ENCODE assay signal across 6 fruit fly cellular contexts in genomic region chr3L:16615132-16615709, dm6.
TF ChIP-seq lines count a peak whose summit lies in the region.

TSS of gene Mo25 (minus strand) at chr3L:16615472.

- TF ChIP-seq CTCF in whole organism, embryonic (GFP tag; optimal IDR thresholded peaks at IDR 0.05; lab: Kevin White, UChicago), result no peak

TF ChIP-seq in whole organism, 6 proteins besides CTCF, POLR2A, EP300 and RAD21:
- TF ChIP-seq CG8478 (optimal IDR thresholded peaks at IDR 0.05; lab: Kevin White, UChicago), result peak; percentile 18
- TF ChIP-seq pan (optimal IDR thresholded peaks at IDR 0.05; lab: Kevin White, UChicago), result no peak
TF ChIP-seq in whole organism: peak in this region for 1.

TF ChIP-seq in whole organism, adult, 20 proteins besides CTCF, POLR2A, EP300 and RAD21 (continues in another document):
- TF ChIP-seq CG7045 (GFP tag; optimal IDR thresholded peaks at IDR 0.05; lab: Kevin White, UChicago) (peak; percentile 16), tj (GFP tag; optimal IDR thresholded peaks at IDR 0.05; lab: Kevin White, UChicago) (peak; percentile 4), kay (GFP tag; lab: Kevin White, UChicago; ENCODE audit: borderline replicate concordance) (no peak), CG14711 (tag; optimal IDR thresholded peaks at IDR 0.05; lab: Kevin White, UChicago) (peak; percentile 54), Hr96 (GFP tag; optimal IDR thresholded peaks at IDR 0.05; lab: Kevin White, UChicago) (no peak), Mnt (GFP tag; optimal IDR thresholded peaks at IDR 0.05; lab: Kevin White, UChicago) (peak; percentile 76), CG12768 (GFP tag; optimal IDR thresholded peaks at IDR 0.05; lab: Kevin White, UChicago) (peak; percentile 71), pad (GFP tag; optimal IDR thresholded peaks at IDR 0.05; lab: Kevin White, UChicago) (peak; percentile 65), Clk (GFP tag; optimal IDR thresholded peaks at IDR 0.05; lab: Kevin White, UChicago) (peak; percentile 42), bab1 (GFP tag; optimal IDR thresholded peaks at IDR 0.05; lab: Kevin White, UChicago) (peak; percentile 62), cic (GFP tag; optimal IDR thresholded peaks at IDR 0.05; lab: Kevin White, UChicago) (peak; percentile 5), cnc (optimal IDR thresholded peaks at IDR 0.05; lab: Kevin White, UChicago) (no peak), CG33017 (tag; optimal IDR thresholded peaks at IDR 0.05; lab: Kevin White, UChicago) (peak; percentile 60), ovo (GFP tag; optimal IDR thresholded peaks at IDR 0.05; lab: Kevin White, UChicago) (no peak), CG7101 (tag; optimal IDR thresholded peaks at IDR 0.05; lab: Kevin White, UChicago) (peak; percentile 80), CG1620 (GFP tag; optimal IDR thresholded peaks at IDR 0.05; lab: Kevin White, UChicago) (peak; percentile 79), Crg-1 (GFP tag; optimal IDR thresholded peaks at IDR 0.05; lab: Kevin White, UChicago) (peak; percentile 69), CG11617 (GFP tag; optimal IDR thresholded peaks at IDR 0.05; lab: Kevin White, UChicago) (peak; percentile 35)

TF ChIP-seq in whole organism, embryonic, 481 proteins besides CTCF, POLR2A, EP300 and RAD21 (continues in another document):
- TF ChIP-seq toy (GFP tag; IDR thresholded peaks at IDR 0.05; lab: Robert Waterston, UW) (no peak), CG2202 (tag; optimal IDR thresholded peaks at IDR 0.05; lab: Kevin White, UChicago) (no peak), CG10366 (GFP tag; IDR thresholded peaks at IDR 0.05; lab: Robert Waterston, UW) (no peak), scrt (GFP tag; optimal IDR thresholded peaks at IDR 0.05; lab: Kevin White, UChicago) (peak; percentile 14), CG9797 (GFP tag; optimal IDR thresholded peaks at IDR 0.05; lab: Kevin White, UChicago) (peak; percentile 47), CG17361 (GFP tag; IDR thresholded peaks at IDR 0.05; lab: Robert Waterston, UW) (peak; percentile 50; the same call in 2 of the 3 replicates), Tbp (GFP tag; optimal IDR thresholded peaks at IDR 0.05; lab: Kevin White, UChicago) (no peak), amos (GFP tag; IDR thresholded peaks at IDR 0.05; lab: Robert Waterston, UW; ENCODE audit: partially characterized antibody) (peak; percentile 86), CG13775 (GFP tag; optimal IDR thresholded peaks at IDR 0.05; lab: Kevin White, UChicago) (peak; percentile 35), pzg (GFP tag; optimal IDR thresholded peaks at IDR 0.05; lab: Kevin White, UChicago) (peak; percentile 80), pfk (GFP tag; optimal IDR thresholded peaks at IDR 0.05; lab: Kevin White, UChicago) (peak; percentile 23), Meics (GFP tag; optimal IDR thresholded peaks at IDR 0.05; lab: Kevin White, UChicago) (peak; percentile 34), zen2 (GFP tag; IDR thresholded peaks at IDR 0.05; lab: Robert Waterston, UW; ENCODE audit: partially characterized antibody) (peak; percentile 57; the same call in 2 of the 3 replicates), CG18262 (tag; optimal IDR thresholded peaks at IDR 0.05; lab: Kevin White, UChicago) (peak; percentile 34), CG4328 (GFP tag; optimal IDR thresholded peaks at IDR 0.05; lab: Kevin White, UChicago) (peak; percentile 7), cato (GFP tag; optimal IDR thresholded peaks at IDR 0.05; lab: Kevin White, UChicago; ENCODE audit: borderline replicate concordance) (no peak), CG4424 (GFP tag; optimal IDR thresholded peaks at IDR 0.05; lab: Kevin White, UChicago) (peak; percentile 52)

TF ChIP-seq in whole organism, prepupa, 60 proteins besides CTCF, POLR2A, EP300 and RAD21 (continues in another document):
- TF ChIP-seq Sox102F (GFP tag; optimal IDR thresholded peaks at IDR 0.05; lab: Kevin White, UChicago), result peak; percentile 67
- no peak for TF ChIP-seq CG32006 (GFP tag; optimal IDR thresholded peaks at IDR 0.05; lab: Kevin White, UChicago)
- no peak for TF ChIP-seq fd85E (GFP tag; optimal IDR thresholded peaks at IDR 0.05; lab: Kevin White, UChicago)
- no peak for TF ChIP-seq dac (GFP tag; optimal IDR thresholded peaks at IDR 0.05; lab: Kevin White, UChicago)
- no peak for TF ChIP-seq Blimp-1 (GFP tag; optimal IDR thresholded peaks at IDR 0.05; lab: Kevin White, UChicago)
- TF ChIP-seq CG10669 (GFP tag; optimal IDR thresholded peaks at IDR 0.05; lab: Kevin White, UChicago), result no peak
- peak; percentile 0 for TF ChIP-seq CG6854 (GFP tag; optimal IDR thresholded peaks at IDR 0.05; lab: Kevin White, UChicago)
- TF ChIP-seq esn (GFP tag; optimal IDR thresholded peaks at IDR 0.05; lab: Kevin White, UChicago), result peak; percentile 57
- TF ChIP-seq CG4318 (GFP tag; optimal IDR thresholded peaks at IDR 0.05; lab: Kevin White, UChicago), result no peak
- no peak for TF ChIP-seq CG7368 (GFP tag; optimal IDR thresholded peaks at IDR 0.05; lab: Kevin White, UChicago)
- peak; percentile 57 for TF ChIP-seq vri (GFP tag; optimal IDR thresholded peaks at IDR 0.05; lab: Kevin White, UChicago)
- TF ChIP-seq salr (GFP tag; optimal IDR thresholded peaks at IDR 0.05; lab: Kevin White, UChicago), result no peak
- no peak for TF ChIP-seq CG8319 (GFP tag; optimal IDR thresholded peaks at IDR 0.05; lab: Kevin White, UChicago)
- TF ChIP-seq CG1621 (tag; optimal IDR thresholded peaks at IDR 0.05; lab: Kevin White, UChicago), result no peak
- peak; percentile 49 for TF ChIP-seq Smox (GFP tag; optimal IDR thresholded peaks at IDR 0.05; lab: Kevin White, UChicago)
- TF ChIP-seq CG34406 (GFP tag; optimal IDR thresholded peaks at IDR 0.05; lab: Kevin White, UChicago), result peak; percentile 3
- peak; percentile 45 for TF ChIP-seq Met (GFP tag; optimal IDR thresholded peaks at IDR 0.05; lab: Kevin White, UChicago)
- peak; percentile 52 for TF ChIP-seq CG3919 (GFP tag; optimal IDR thresholded peaks at IDR 0.05; lab: Kevin White, UChicago)
- TF ChIP-seq Eip78C (GFP tag; lab: Kevin White, UChicago), result peak; percentile 70
- no peak for TF ChIP-seq CG9139 (GFP tag; optimal IDR thresholded peaks at IDR 0.05; lab: Kevin White, UChicago)

TF ChIP-seq in whole organism, pupa, 21 proteins besides CTCF, POLR2A, EP300 and RAD21:
- no peak for TF ChIP-seq gl (tag; optimal IDR thresholded peaks at IDR 0.05; lab: Kevin White, UChicago)
- no peak for TF ChIP-seq CG8301 (tag; optimal IDR thresholded peaks at IDR 0.05; lab: Kevin White, UChicago)
- peak; percentile 30; the same call in 1 of the 3 replicates for TF ChIP-seq fd96Ca (GFP tag; IDR thresholded peaks at IDR 0.05; lab: Robert Waterston, UW)
- peak; percentile 30; the same call in 1 of the 2 replicates for TF ChIP-seq Ets98B (GFP tag; IDR thresholded peaks at IDR 0.05; lab: Robert Waterston, UW)
- TF ChIP-seq Pif1B (GFP tag; optimal IDR thresholded peaks at IDR 0.05; lab: Kevin White, UChicago), result peak; percentile 44
- TF ChIP-seq CG32121 (GFP tag; IDR thresholded peaks at IDR 0.05; lab: Robert Waterston, UW), result 0 out of 2 replicates have a peak, but pooled peaks have one; percentile 13
- peak; percentile 48 for TF ChIP-seq CG15710 (tag; optimal IDR thresholded peaks at IDR 0.05; lab: Kevin White, UChicago)
- no peak for TF ChIP-seq CG34367 (tag; optimal IDR thresholded peaks at IDR 0.05; lab: Kevin White, UChicago)
- peak; percentile 31 for TF ChIP-seq Snoo (tag; optimal IDR thresholded peaks at IDR 0.05; lab: Kevin White, UChicago)
- no peak for TF ChIP-seq CG12605 (GFP tag; IDR thresholded peaks at IDR 0.05; lab: Robert Waterston, UW)
- TF ChIP-seq CG9948 (tag; optimal IDR thresholded peaks at IDR 0.05; lab: Kevin White, UChicago), result no peak
- no peak for TF ChIP-seq CG13204 (GFP tag; optimal IDR thresholded peaks at IDR 0.05; lab: Kevin White, UChicago)

TF ChIP-seq in whole organism, wandering third instar larva, 38 proteins besides CTCF, POLR2A, EP300 and RAD21 (continues in another document):
- TF ChIP-seq foxo (GFP tag; optimal IDR thresholded peaks at IDR 0.05; lab: Kevin White, UChicago), result peak in 1 of 2 experiments; percentile 68
- peak; percentile 83 for TF ChIP-seq sage (GFP tag; optimal IDR thresholded peaks at IDR 0.05; lab: Kevin White, UChicago)
- peak; percentile 67 for TF ChIP-seq h (GFP tag; optimal IDR thresholded peaks at IDR 0.05; lab: Kevin White, UChicago)
- TF ChIP-seq brk (GFP tag; optimal IDR thresholded peaks at IDR 0.05; lab: Kevin White, UChicago), result peak; percentile 75
- TF ChIP-seq Rel (GFP tag; optimal IDR thresholded peaks at IDR 0.05; lab: Kevin White, UChicago), result peak; percentile 15
- peak; percentile 44 for TF ChIP-seq Rel (tag; optimal IDR thresholded peaks at IDR 0.05; lab: Kevin White, UChicago)
- TF ChIP-seq N (GFP tag; optimal IDR thresholded peaks at IDR 0.05; lab: Kevin White, UChicago), result no peak
- TF ChIP-seq dmrt93B (GFP tag; optimal IDR thresholded peaks at IDR 0.05; lab: Kevin White, UChicago), result peak; percentile 8
- TF ChIP-seq sv (GFP tag; optimal IDR thresholded peaks at IDR 0.05; lab: Kevin White, UChicago), result no peak
- peak; percentile 53 for TF ChIP-seq psq (GFP tag; optimal IDR thresholded peaks at IDR 0.05; lab: Kevin White, UChicago)
- TF ChIP-seq dl (GFP tag; optimal IDR thresholded peaks at IDR 0.05; lab: Kevin White, UChicago; ENCODE audit: insufficient read depth in 1 of 2, partially characterized antibody in 2 of 2), result no peak
- peak; percentile 48 for TF ChIP-seq dsf (GFP tag; optimal IDR thresholded peaks at IDR 0.05; lab: Kevin White, UChicago; ENCODE audit: borderline replicate concordance)
- TF ChIP-seq Myc (optimal IDR thresholded peaks at IDR 0.05; lab: Kevin White, UChicago), result peak; percentile 0
- peak; percentile 51 for TF ChIP-seq HLH106 (tag; optimal IDR thresholded peaks at IDR 0.05; lab: Kevin White, UChicago)
- peak; percentile 57 for TF ChIP-seq fru (GFP tag; optimal IDR thresholded peaks at IDR 0.05; lab: Kevin White, UChicago)
- peak; percentile 24 for TF ChIP-seq Jra (GFP tag; optimal IDR thresholded peaks at IDR 0.05; lab: Kevin White, UChicago)
- no peak for TF ChIP-seq Vsx2 (GFP tag; optimal IDR thresholded peaks at IDR 0.05; lab: Kevin White, UChicago; ENCODE audit: partially characterized antibody)
- no peak for TF ChIP-seq CG32264 (GFP tag; optimal IDR thresholded peaks at IDR 0.05; lab: Kevin White, UChicago)
- TF ChIP-seq lola (GFP tag; optimal IDR thresholded peaks at IDR 0.05; lab: Kevin White, UChicago), result no peak
- peak; percentile 73 for TF ChIP-seq rgr (GFP tag; optimal IDR thresholded peaks at IDR 0.05; lab: Kevin White, UChicago)
- no peak for TF ChIP-seq Mio (GFP tag; optimal IDR thresholded peaks at IDR 0.05; lab: Kevin White, UChicago)
- TF ChIP-seq CG9705 (GFP tag; optimal IDR thresholded peaks at IDR 0.05; lab: Kevin White, UChicago), result peak; percentile 18
- no peak for TF ChIP-seq pan (optimal IDR thresholded peaks at IDR 0.05; lab: Kevin White, UChicago)
- peak; percentile 74 for TF ChIP-seq Hnf4 (GFP tag; optimal IDR thresholded peaks at IDR 0.05; lab: Kevin White, UChicago)
- TF ChIP-seq ey (GFP tag; optimal IDR thresholded peaks at IDR 0.05; lab: Kevin White, UChicago), result peak; percentile 25
- no peak for TF ChIP-seq CrebA (GFP tag; optimal IDR thresholded peaks at IDR 0.05; lab: Kevin White, UChicago; ENCODE audit: borderline replicate concordance)
- TF ChIP-seq br (GFP tag; optimal IDR thresholded peaks at IDR 0.05; lab: Kevin White, UChicago), result peak; percentile 47
- peak; percentile 81 for TF ChIP-seq Hr83 (GFP tag; optimal IDR thresholded peaks at IDR 0.05; lab: Kevin White, UChicago; ENCODE audit: poor library complexity, severe bottlenecking)
